Worm (Caenorhabditis elegans) whole organism, L1 larva: ENCODE results near the gene F59B10.2.

ENCODE experiments used
- fos-1 ChIP-seq: fragments of 150-350 bp; optimal IDR thresholded peaks from 2 replicates; lab custom pipeline; 2014; ENCODE audit warnings: missing biosample characterization, missing genetic modification characterization
- nhr-28 ChIP-seq: fragments of 150-350 bp; optimal IDR thresholded peaks from 2 replicates; lab custom pipeline; 2014; ENCODE audit warnings: missing biosample characterization, missing genetic modification characterization
- nhr-84 ChIP-seq: sonication (generic microtip); optimal IDR thresholded peaks from 2 replicates; lab custom pipeline; 2017; ENCODE audit warnings: missing biosample characterization, missing genetic modification characterization

DNA sequence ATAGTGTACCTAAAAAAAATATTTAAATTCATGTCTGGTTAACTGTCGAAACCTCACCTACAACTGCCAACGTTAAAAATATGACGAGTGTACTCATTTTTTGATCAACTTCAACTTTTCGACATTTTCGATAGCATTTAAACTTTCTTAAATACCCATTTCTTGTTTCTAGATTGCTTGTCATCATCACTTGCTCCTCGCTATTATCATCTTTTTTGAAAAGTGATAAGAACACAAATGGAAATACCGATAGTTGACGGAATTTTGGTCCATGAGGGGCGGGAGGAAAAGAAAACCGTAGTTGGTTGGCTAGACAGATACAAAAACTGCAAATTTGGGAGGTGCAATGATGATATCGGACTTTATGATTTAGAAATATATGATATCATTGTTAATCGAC lies 39.5 kb downstream of the F59B10.2 start, which contains the start of gene clec-143:
- TF ChIP-seq nhr-84 (tag; lab: Kevin White, UChicago) (no peak), nhr-28 (tag; lab: Kevin White, UChicago) (no peak), fos-1 (tag; lab: Kevin White, UChicago) (no peak)
